Worm (Caenorhabditis elegans) whole organism, L1 larva: ENCODE data around the gene clc-22.

Source experiments
- C16A3.4 ChIP-seq: fragments of 150-350 bp; optimal IDR thresholded peaks from 2 replicates; lab custom pipeline; 2014; ENCODE audit warnings: missing biosample characterization, missing genetic modification characterization
- C34B4.2 ChIP-seq: sonication (generic microtip); optimal IDR thresholded peaks from 2 replicates; lab custom pipeline; 2017; ENCODE audit warnings: mild to moderate bottlenecking, missing genetic modification characterization, missing compliant biosample characterization
- F16B12.6 ChIP-seq: fragments of 150-350 bp; optimal IDR thresholded peaks from 2 replicates; lab custom pipeline; 2014; ENCODE audit warnings: missing biosample characterization, missing genetic modification characterization
- aly-2 ChIP-seq: fragments of 150-350 bp; optimal IDR thresholded peaks from 2 replicates; lab custom pipeline; 2014; ENCODE audit warnings: missing biosample characterization, missing genetic modification characterization
- ceh-63 ChIP-seq: fragments of 200-800 bp; sonication (Bioruptor generic); optimal IDR thresholded peaks from 2 replicates; lab custom pipeline; 2018; ENCODE audit warnings: mild to moderate bottlenecking, missing genetic modification characterization, missing compliant biosample characterization
- ceh-82 ChIP-seq, 3 experiments: fragments of 150-350 bp in 1 of 3; sonication (generic microtip) in 2 of 3; optimal IDR thresholded peaks; 2 replicates each; lab custom pipeline; 2014 to 2017; ENCODE audit warnings: missing biosample characterization in 3 of 3, missing genetic modification characterization in 3 of 3
- ceh-90 ChIP-seq: sonication (generic microtip); optimal IDR thresholded peaks from 2 replicates; lab custom pipeline; 2016; ENCODE audit warnings: missing genetic modification characterization, missing compliant biosample characterization
- ces-1 ChIP-seq: fragments of 150-350 bp; optimal IDR thresholded peaks from 2 replicates; lab custom pipeline; 2014; ENCODE audit warnings: missing biosample characterization, missing genetic modification reagents, missing genetic modification characterization
- efl-1 ChIP-seq, 4 experiments: fragments of 150-350 bp; optimal IDR thresholded peaks in 3 of 4; peaks in 1 of 4; 1 replicate in 1 of 4; 2 replicates in 3 of 4; lab custom pipeline; 2014; ENCODE audit warnings: missing biosample characterization in 2 of 4, missing genetic modification characterization in 2 of 4, missing genetic modification reagents in 2 of 4
- elt-2 ChIP-seq: sonication (generic microtip); optimal IDR thresholded peaks from 2 replicates; lab custom pipeline; 2016; ENCODE audit warnings: missing genetic modification characterization, mild to moderate bottlenecking, inconsistent platforms, missing compliant biosample characterization, missing genetic modification reagents
- elt-3 ChIP-seq, 6 experiments: fragments of 150-350 bp in 1 of 6; sonication (generic microtip); optimal IDR thresholded peaks; 2 replicates each; lab custom pipeline; 2017 to 2018; ENCODE audit warnings: missing biosample characterization in 6 of 6, missing genetic modification characterization in 6 of 6, inconsistent platforms in 1 of 6
- ets-5 ChIP-seq: fragments of 200-800 bp; sonication (Bioruptor generic); IDR thresholded peaks from 2 replicates; pipeline ENCODE4 v1.3.6; 2022; ENCODE audit warnings: missing genetic modification characterization, missing compliant biosample characterization
- fkh-10 ChIP-seq: sonication (generic microtip); optimal IDR thresholded peaks from 2 replicates; lab custom pipeline; 2017; ENCODE audit warnings: missing biosample characterization, missing genetic modification reagents, missing genetic modification characterization
- fkh-8 ChIP-seq: sonication (generic microtip); optimal IDR thresholded peaks from 2 replicates; lab custom pipeline; 2016; ENCODE audit warnings: mild to moderate bottlenecking, missing genetic modification characterization, missing compliant biosample characterization
- grh-1 ChIP-seq: fragments of 200-800 bp; sonication (Bioruptor generic); IDR thresholded peaks from 2 replicates; pipeline ENCODE4 v1.3.6; 2022; ENCODE audit warnings: missing genetic modification reagents, missing genetic modification characterization, missing compliant biosample characterization
- hlh-17 ChIP-seq: fragments of 200-800 bp; sonication (Bioruptor generic); optimal IDR thresholded peaks from 2 replicates; lab custom pipeline; 2018; ENCODE audit warnings: missing genetic modification characterization, mild to moderate bottlenecking, missing compliant biosample characterization, moderate library complexity, borderline replicate concordance
- hlh-4 ChIP-seq: sonication (generic microtip); optimal IDR thresholded peaks from 2 replicates; lab custom pipeline; 2016; ENCODE audit warnings: mild to moderate bottlenecking, missing genetic modification characterization, missing compliant biosample characterization
- hpl-2 ChIP-seq: fragments of 150-350 bp; optimal IDR thresholded peaks from 2 replicates; lab custom pipeline; 2014; ENCODE audit warnings: missing biosample characterization, missing genetic modification reagents, missing genetic modification characterization
- irx-1 ChIP-seq: sonication (generic microtip); optimal IDR thresholded peaks from 2 replicates; lab custom pipeline; 2016; ENCODE audit warnings: missing genetic modification characterization, missing compliant biosample characterization
- lin-13 ChIP-seq: fragments of 150-350 bp; optimal IDR thresholded peaks from 2 replicates; lab custom pipeline; 2014; ENCODE audit warnings: missing biosample characterization, missing genetic modification reagents, missing genetic modification characterization
- lin-14 ChIP-seq: fragments of 200-800 bp; sonication (Bioruptor generic); optimal IDR thresholded peaks from 2 replicates; lab custom pipeline; 2018; ENCODE audit warnings: mild to moderate bottlenecking, missing genetic modification characterization, moderate library complexity, missing compliant biosample characterization
- lin-35 ChIP-seq, 2 experiments: fragments of 150-350 bp; optimal IDR thresholded peaks; 2 replicates each; lab custom pipeline; 2014; ENCODE audit warnings: missing biosample characterization in 2 of 2, missing genetic modification characterization in 2 of 2, missing genetic modification reagents in 2 of 2
- lin-39 ChIP-seq: fragments of 150-350 bp; optimal IDR thresholded peaks from 2 replicates; lab custom pipeline; 2014; ENCODE audit warnings: missing biosample characterization, missing genetic modification reagents, missing genetic modification characterization
- lir-3 ChIP-seq: sonication (generic microtip); optimal IDR thresholded peaks from 2 replicates; lab custom pipeline; 2016; ENCODE audit warnings: mild to moderate bottlenecking, missing genetic modification characterization, moderate library complexity, missing compliant biosample characterization; ENCODE audit not compliant: poor library complexity
- lsy-2 ChIP-seq, 2 experiments: fragments of 150-350 bp; optimal IDR thresholded peaks; 2 replicates each; lab custom pipeline; 2014; ENCODE audit warnings: missing biosample characterization in 2 of 2, missing genetic modification characterization in 2 of 2
- mab-9 ChIP-seq: fragments of 200-800 bp; sonication (Bioruptor generic); IDR thresholded peaks from 2 replicates; pipeline ENCODE4 v1.3.6; 2022; ENCODE audit warnings: missing genetic modification reagents, missing genetic modification characterization, missing compliant biosample characterization
- mep-1 ChIP-seq: fragments of 150-350 bp; optimal IDR thresholded peaks from 2 replicates; lab custom pipeline; 2014; ENCODE audit warnings: missing biosample characterization, missing genetic modification characterization
- nhr-19 ChIP-seq: fragments of 200-800 bp; sonication (Bioruptor generic); conservative IDR thresholded peaks from 2 replicates; pipeline ENCODE4 v1.3.6; 2022; ENCODE audit warnings: missing genetic modification characterization, missing compliant biosample characterization
- nhr-20 ChIP-seq: sonication (generic microtip); optimal IDR thresholded peaks from 2 replicates; lab custom pipeline; 2016; ENCODE audit warnings: mild to moderate bottlenecking, missing genetic modification characterization, missing compliant biosample characterization
- nhr-237 ChIP-seq: fragments of 150-350 bp; optimal IDR thresholded peaks from 2 replicates; lab custom pipeline; 2014; ENCODE audit warnings: missing biosample characterization, missing genetic modification characterization
- nhr-28 ChIP-seq: fragments of 150-350 bp; optimal IDR thresholded peaks from 2 replicates; lab custom pipeline; 2014; ENCODE audit warnings: missing biosample characterization, missing genetic modification characterization
- nhr-47 ChIP-seq: sonication (generic microtip); optimal IDR thresholded peaks from 2 replicates; lab custom pipeline; 2016; ENCODE audit warnings: mild to moderate bottlenecking, missing genetic modification characterization, moderate library complexity, missing compliant biosample characterization
- nhr-71 ChIP-seq: sonication (generic microtip); optimal IDR thresholded peaks from 2 replicates; lab custom pipeline; 2016; ENCODE audit warnings: mild to moderate bottlenecking, missing genetic modification characterization, moderate library complexity, missing compliant biosample characterization
- nhr-77 ChIP-seq: fragments of 150-350 bp; optimal IDR thresholded peaks from 2 replicates; lab custom pipeline; 2014; ENCODE audit warnings: missing biosample characterization, missing genetic modification characterization
- nhr-84 ChIP-seq: sonication (generic microtip); optimal IDR thresholded peaks from 2 replicates; lab custom pipeline; 2017; ENCODE audit warnings: missing biosample characterization, missing genetic modification characterization
- nhr-90 ChIP-seq: sonication (generic microtip); optimal IDR thresholded peaks from 2 replicates; lab custom pipeline; 2016; ENCODE audit warnings: mild to moderate bottlenecking, missing genetic modification characterization, missing compliant biosample characterization; ENCODE audit not compliant: poor library complexity
- pag-3 ChIP-seq: sonication (generic microtip); optimal IDR thresholded peaks from 2 replicates; lab custom pipeline; 2017; ENCODE audit warnings: missing genetic modification characterization, mild to moderate bottlenecking, missing compliant biosample characterization, antibody characterized with exemption, borderline replicate concordance; ENCODE audit not compliant: insufficient read depth
- pax-3 ChIP-seq: fragments of 200-800 bp; sonication (Bioruptor generic); optimal IDR thresholded peaks from 2 replicates; lab custom pipeline; 2018; ENCODE audit warnings: mild to moderate bottlenecking, missing genetic modification characterization, moderate library complexity, missing compliant biosample characterization
- rnt-1 ChIP-seq: sonication (generic microtip); optimal IDR thresholded peaks from 2 replicates; lab custom pipeline; 2016; ENCODE audit warnings: mild to moderate bottlenecking, missing genetic modification characterization, moderate library complexity, missing compliant biosample characterization
- skn-1 ChIP-seq: fragments of 150-350 bp; optimal IDR thresholded peaks from 2 replicates; lab custom pipeline; 2014; ENCODE audit warnings: missing biosample characterization, missing genetic modification characterization
- snu-23 ChIP-seq: sonication (generic microtip); optimal IDR thresholded peaks from 2 replicates; lab custom pipeline; 2016; ENCODE audit warnings: missing genetic modification characterization, missing compliant biosample characterization
- sox-4 ChIP-seq: sonication (generic microtip); optimal IDR thresholded peaks from 2 replicates; lab custom pipeline; 2016; ENCODE audit warnings: missing genetic modification characterization, missing compliant biosample characterization
- sptf-1 ChIP-seq: fragments of 150-350 bp; optimal IDR thresholded peaks from 2 replicates; lab custom pipeline; 2014; ENCODE audit warnings: missing biosample characterization, missing genetic modification characterization
- swsn-7 ChIP-seq: sonication (generic microtip); optimal IDR thresholded peaks from 2 replicates; lab custom pipeline; 2016; ENCODE audit warnings: missing genetic modification characterization, missing compliant biosample characterization
- tbx-2 ChIP-seq: sonication (generic microtip); optimal IDR thresholded peaks from 2 replicates; lab custom pipeline; 2016; ENCODE audit warnings: missing genetic modification characterization, missing compliant biosample characterization
- tlp-1 ChIP-seq: fragments of 150-350 bp; optimal IDR thresholded peaks from 2 replicates; lab custom pipeline; 2014; ENCODE audit warnings: missing biosample characterization, missing genetic modification characterization
- unc-130 ChIP-seq: fragments of 150-350 bp; optimal IDR thresholded peaks from 2 replicates; lab custom pipeline; 2017; ENCODE audit warnings: missing biosample characterization, missing genetic modification characterization, inconsistent platforms
- unc-98 ChIP-seq: fragments of 200-800 bp; sonication (Bioruptor generic); IDR thresholded peaks from 2 replicates; pipeline ENCODE4 v1.3.6; 2022; ENCODE audit warnings: missing genetic modification characterization, missing compliant biosample characterization
- vab-15 ChIP-seq: sonication (generic microtip); optimal IDR thresholded peaks from 2 replicates; lab custom pipeline; 2017; ENCODE audit warnings: missing genotype, mild to moderate bottlenecking, missing genetic modification characterization, missing compliant biosample characterization
- zag-1 ChIP-seq: fragments of 150-350 bp; optimal IDR thresholded peaks from 2 replicates; lab custom pipeline; 2014; ENCODE audit warnings: missing biosample characterization, missing genetic modification characterization
- zip-4 ChIP-seq: fragments of 200-800 bp; sonication (Bioruptor generic); optimal IDR thresholded peaks from 2 replicates; lab custom pipeline; 2018; ENCODE audit warnings: mild to moderate bottlenecking, missing genetic modification characterization, moderate library complexity, missing compliant biosample characterization
- ztf-11 ChIP-seq, 2 experiments: sonication (generic microtip); optimal IDR thresholded peaks; 2 replicates each; lab custom pipeline; 2016 to 2017; ENCODE audit warnings: missing genetic modification characterization in 2 of 2, missing biosample characterization in 1 of 2, missing compliant biosample characterization in 1 of 2
- ztf-4 ChIP-seq: fragments of 150-350 bp; optimal IDR thresholded peaks from 2 replicates; lab custom pipeline; 2014; ENCODE audit warnings: missing biosample characterization, missing genetic modification characterization

The clc-22 gene

ce11 chrII:3960276-3960675 is 35.6 kb downstream of the clc-22 start:
- no peak for TF ChIP-seq ztf-4 (tag; lab: Kevin White, UChicago)
- TF ChIP-seq zip-4 (GFP tag; lab: Kevin White, UChicago): no peak
- TF ChIP-seq pag-3 (tag; lab: Kevin White, UChicago): no peak
- peak; percentile 9 for TF ChIP-seq swsn-7 (tag; lab: Kevin White, UChicago)
- no peak for TF ChIP-seq lir-3
- no peak for TF ChIP-seq nhr-19 (GFP tag; lab: Robert Waterston, UW)
- no peak for TF ChIP-seq nhr-28
- TF ChIP-seq fkh-10 (GFP tag; lab: Kevin White, UChicago): peak; percentile 53
- TF ChIP-seq nhr-84 (tag; lab: Kevin White, UChicago): no peak
- no peak for TF ChIP-seq ceh-63 (GFP tag; lab: Kevin White, UChicago)
- peak; percentile 80 for TF ChIP-seq lin-14 (GFP tag; lab: Kevin White, UChicago)
- no peak for TF ChIP-seq irx-1 (tag; lab: Kevin White, UChicago)
- no peak for TF ChIP-seq F16B12.6 (tag; lab: Kevin White, UChicago)
- TF ChIP-seq elt-3 (tag; optimal IDR thresholded peaks at IDR 0.05; lab: Kevin White, UChicago): no peak
- no peak for TF ChIP-seq lin-13
- no peak for TF ChIP-seq aly-2 (tag; lab: Kevin White, UChicago)
- peak in 1 of 2 experiments; percentile 52 for TF ChIP-seq lsy-2 (tag; optimal IDR thresholded peaks at IDR 0.05; lab: Kevin White, UChicago)
- TF ChIP-seq tlp-1 (tag; lab: Kevin White, UChicago): no peak
- TF ChIP-seq unc-130 (tag; lab: Kevin White, UChicago): no peak
- no peak for TF ChIP-seq nhr-90 (tag; lab: Kevin White, UChicago)
- TF ChIP-seq nhr-47: no peak
- no peak for TF ChIP-seq fkh-8 (tag; lab: Kevin White, UChicago)
- TF ChIP-seq hpl-2 (GFP tag; lab: Kevin White, UChicago): no peak
- no peak for TF ChIP-seq sptf-1 (tag; lab: Kevin White, UChicago)
- TF ChIP-seq nhr-237: no peak
- TF ChIP-seq mab-9: no peak
- TF ChIP-seq sox-4 (tag; lab: Kevin White, UChicago): no peak
- peak; percentile 74 for TF ChIP-seq zag-1
- TF ChIP-seq efl-1 (optimal IDR thresholded peaks at IDR 0.05; lab: Kevin White, UChicago): peak; percentile 24 to 31
- TF ChIP-seq efl-1 (GFP tag; optimal IDR thresholded peaks at IDR 0.05 in 1 of 2; lab: Kevin White, UChicago): no peak
- TF ChIP-seq ceh-82 (tag; optimal IDR thresholded peaks at IDR 0.05; lab: Kevin White, UChicago): peak in 1 of 3 experiments; percentile 24
- TF ChIP-seq ceh-90 (tag; lab: Kevin White, UChicago): no peak
- no peak for TF ChIP-seq lin-35 (GFP tag; optimal IDR thresholded peaks at IDR 0.05; lab: Kevin White, UChicago)
- TF ChIP-seq elt-2: no peak
- no peak for TF ChIP-seq hlh-4 (tag; lab: Kevin White, UChicago)
- no peak for TF ChIP-seq ztf-11 (tag; optimal IDR thresholded peaks at IDR 0.05; lab: Kevin White, UChicago)
- no peak for TF ChIP-seq unc-98
- TF ChIP-seq lin-39 (tag; lab: Kevin White, UChicago): no peak
- TF ChIP-seq nhr-77 (tag; lab: Kevin White, UChicago): no peak
- TF ChIP-seq rnt-1 (tag; lab: Kevin White, UChicago): no peak
- TF ChIP-seq pax-3: no peak
- TF ChIP-seq ces-1: no peak
- TF ChIP-seq tbx-2 (tag; lab: Kevin White, UChicago): peak; percentile 1
- TF ChIP-seq hlh-17 (GFP tag; lab: Kevin White, UChicago): no peak
- TF ChIP-seq grh-1 (GFP tag; lab: Robert Waterston, UW): no peak
- TF ChIP-seq mep-1: no peak
- peak; percentile 7 for TF ChIP-seq snu-23
- peak; percentile 26 for TF ChIP-seq nhr-71 (tag; lab: Kevin White, UChicago)
- TF ChIP-seq vab-15: no peak
- no peak for TF ChIP-seq C34B4.2
- no peak for TF ChIP-seq skn-1 (tag; lab: Kevin White, UChicago)
- TF ChIP-seq ets-5 (GFP tag; lab: Robert Waterston, UW): no peak
- TF ChIP-seq nhr-20: no peak
- TF ChIP-seq C16A3.4 (tag; lab: Kevin White, UChicago): no peak
